Worm (Caenorhabditis elegans) whole organism, L2 larva: ENCODE measurements around the gene lips-11.
"Not testable (repeated sequence)": the region's sequence is repeated elsewhere in the genome, so short reads cannot be mapped to it uniquely, and the experiment has no call there.

ENCODE experiments used
- F13H6.1 ChIP-seq: sonication (generic microtip); optimal IDR thresholded peaks from 2 replicates; lab custom pipeline; 2016; ENCODE audit warnings: missing genetic modification characterization, missing compliant biosample characterization
- aly-2 ChIP-seq: fragments of 150-350 bp; optimal IDR thresholded peaks from 2 replicates; lab custom pipeline; 2014; ENCODE audit warnings: missing biosample characterization, missing genetic modification characterization
- fos-1 ChIP-seq: fragments of 150-350 bp; optimal IDR thresholded peaks from 2 replicates; lab custom pipeline; 2014; ENCODE audit warnings: missing biosample characterization, missing genetic modification characterization
- nhr-10 ChIP-seq: sonication (generic microtip); optimal IDR thresholded peaks from 2 replicates; lab custom pipeline; 2017; ENCODE audit warnings: missing biosample characterization, missing genetic modification characterization
- nhr-21 ChIP-seq: fragments of 150-350 bp; optimal IDR thresholded peaks from 2 replicates; lab custom pipeline; 2014; ENCODE audit warnings: missing biosample characterization, missing genetic modification characterization
- nhr-6 ChIP-seq: fragments of 150-350 bp; optimal IDR thresholded peaks from 2 replicates; lab custom pipeline; 2014; ENCODE audit warnings: missing biosample characterization, missing genetic modification characterization
- skn-1 ChIP-seq: sonication (generic microtip); optimal IDR thresholded peaks from 2 replicates; lab custom pipeline; 2017; ENCODE audit warnings: missing biosample characterization, missing genetic modification characterization

Gene lips-11

ce11 chrII:1066907-1067306 lies 43.9 kb downstream of the lips-11 start, which contains the start of gene K02E7.10:
K02E7.10 (minus strand) TSS chrII:1067007.
- no peak for TF ChIP-seq nhr-21 (tag; lab: Kevin White, UChicago)
- no peak for TF ChIP-seq skn-1 (tag; lab: Kevin White, UChicago)

DNA sequence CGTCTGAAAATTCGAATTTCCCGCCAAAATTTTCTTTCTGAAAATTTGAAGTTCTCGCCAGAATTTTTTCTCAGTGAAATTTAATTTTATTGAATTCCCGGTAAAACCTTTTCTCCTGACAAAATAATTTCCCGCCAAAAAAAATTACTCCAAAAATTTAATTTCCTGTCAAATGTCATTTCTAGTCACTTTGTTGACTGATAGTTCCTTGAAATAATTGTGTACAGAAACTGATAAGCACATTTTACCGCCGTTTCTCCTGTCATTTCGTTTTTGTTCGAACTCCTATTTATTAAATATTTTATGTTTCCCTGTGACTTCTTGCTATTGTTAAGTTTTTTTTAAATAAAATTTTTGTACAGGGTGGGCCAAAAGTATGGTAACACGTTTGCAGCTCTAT lies 46.9 kb downstream of the lips-11 start:
- TF ChIP-seq nhr-10 (tag; lab: Kevin White, UChicago) (no peak), fos-1 (tag; lab: Kevin White, UChicago) (peak; percentile 12)

ce11 chrII:1060702-1061101 lies 50.1 kb downstream of the lips-11 start, which contains the start of gene btb-10:
btb-10 (minus strand) TSS chrII:1060802.
- TF ChIP-seq nhr-6, F13H6.1, aly-2 (tag; lab: Kevin White, UChicago): not testable (repeated sequence)
